Worm (Caenorhabditis elegans) whole organism, late embryonic: ENCODE measurements around the gene ges-1.
A peak's percentile ranks its signal among the peaks of the same experiment; 100 is the strongest.

Source experiments
- C38D4.7 ChIP-seq: fragments of 200-800 bp; sonication (Bioruptor generic); optimal IDR thresholded peaks from 2 replicates; lab custom pipeline; 2018; ENCODE audit warnings: mild to moderate bottlenecking, missing genetic modification characterization, moderate library complexity, missing compliant biosample characterization
- F13H6.1 ChIP-seq: sonication (generic microtip); optimal IDR thresholded peaks from 2 replicates; lab custom pipeline; 2016; ENCODE audit warnings: missing genetic modification characterization, missing compliant biosample characterization
- T23F11.4 ChIP-seq: fragments of 200-800 bp; sonication (Bioruptor generic); optimal IDR thresholded peaks from 2 replicates; lab custom pipeline; 2018; ENCODE audit warnings: mild to moderate bottlenecking, missing genetic modification characterization, missing compliant biosample characterization
- ceh-14 ChIP-seq: sonication (generic microtip); optimal IDR thresholded peaks from 2 replicates; lab custom pipeline; 2016; ENCODE audit warnings: missing genotype, missing genetic modification characterization, missing compliant biosample characterization
- ceh-18 ChIP-seq: sonication (generic microtip); optimal IDR thresholded peaks from 2 replicates; lab custom pipeline; 2016; ENCODE audit warnings: missing genetic modification characterization, missing compliant biosample characterization
- ceh-2 ChIP-seq: sonication (generic microtip); optimal IDR thresholded peaks from 2 replicates; lab custom pipeline; 2016; ENCODE audit warnings: missing genotype, missing genetic modification characterization, missing compliant biosample characterization
- ceh-9 ChIP-seq: sonication (generic microtip); optimal IDR thresholded peaks from 2 replicates; lab custom pipeline; 2016; ENCODE audit warnings: mild to moderate bottlenecking, missing genetic modification characterization, inconsistent platforms, missing compliant biosample characterization
- dmd-4 ChIP-seq: sonication (generic microtip); optimal IDR thresholded peaks from 2 replicates; lab custom pipeline; 2016; ENCODE audit warnings: borderline replicate concordance, missing genetic modification characterization, missing compliant biosample characterization
- elt-2 ChIP-seq: sonication (generic microtip); optimal IDR thresholded peaks from 2 replicates; lab custom pipeline; 2016; ENCODE audit warnings: missing genetic modification reagents, missing genetic modification characterization, missing compliant biosample characterization
- elt-4 ChIP-seq: sonication (generic microtip); optimal IDR thresholded peaks from 2 replicates; lab custom pipeline; 2016; ENCODE audit warnings: missing genetic modification characterization, missing compliant biosample characterization
- ets-4 ChIP-seq: sonication (generic microtip); optimal IDR thresholded peaks from 2 replicates; lab custom pipeline; 2016; ENCODE audit warnings: missing genetic modification characterization, missing compliant biosample characterization
- fax-1 ChIP-seq: sonication (generic microtip); optimal IDR thresholded peaks from 2 replicates; lab custom pipeline; 2016; ENCODE audit warnings: missing genotype, missing genetic modification characterization, missing compliant biosample characterization
- fkh-10 ChIP-seq: fragments of 150-350 bp; optimal IDR thresholded peaks from 2 replicates; lab custom pipeline; 2014; ENCODE audit warnings: missing biosample characterization, missing genetic modification reagents, missing genetic modification characterization
- fkh-6 ChIP-seq: sonication (generic microtip); optimal IDR thresholded peaks from 2 replicates; lab custom pipeline; 2016; ENCODE audit warnings: missing genetic modification characterization, missing compliant biosample characterization
- hlh-13 ChIP-seq: fragments of 200-800 bp; sonication (Bioruptor generic); optimal IDR thresholded peaks from 2 replicates; lab custom pipeline; 2018; ENCODE audit warnings: mild to moderate bottlenecking, missing genetic modification characterization, missing compliant biosample characterization
- lin-11 ChIP-seq: fragments of 200-800 bp; sonication (Bioruptor generic); optimal IDR thresholded peaks from 2 replicates; lab custom pipeline; 2018; ENCODE audit warnings: mild to moderate bottlenecking, missing genetic modification characterization, missing compliant biosample characterization
- madf-2 ChIP-seq: sonication (generic microtip); optimal IDR thresholded peaks from 2 replicates; lab custom pipeline; 2017; ENCODE audit warnings: missing genetic modification characterization, missing compliant biosample characterization
- npax-4 ChIP-seq: sonication (generic microtip); optimal IDR thresholded peaks from 2 replicates; lab custom pipeline; 2016; ENCODE audit warnings: missing genetic modification characterization, missing compliant biosample characterization
- odd-2 ChIP-seq: sonication (generic microtip); optimal IDR thresholded peaks from 2 replicates; lab custom pipeline; 2017; ENCODE audit warnings: antibody characterized with exemption, mild to moderate bottlenecking, missing genetic modification characterization, missing compliant biosample characterization
- pag-3 ChIP-seq: sonication (generic microtip); optimal IDR thresholded peaks from 2 replicates; lab custom pipeline; 2016; ENCODE audit warnings: missing compliant biosample characterization, missing genetic modification characterization, borderline replicate concordance
- pat-9 ChIP-seq: fragments of 200-800 bp; sonication (Bioruptor generic); optimal IDR thresholded peaks from 2 replicates; lab custom pipeline; 2018; ENCODE audit warnings: mild to moderate bottlenecking, missing genetic modification characterization, moderate library complexity, missing compliant biosample characterization
- pax-1 ChIP-seq: fragments of 150-350 bp; optimal IDR thresholded peaks from 2 replicates; lab custom pipeline; 2014; ENCODE audit warnings: missing biosample characterization, missing genetic modification characterization
- pha-4 ChIP-seq: fragments of 150-350 bp; optimal IDR thresholded peaks from 2 replicates; lab custom pipeline; 2018; ENCODE audit warnings: missing biosample characterization, missing genetic modification reagents, missing genetic modification characterization
- pqm-1 ChIP-seq: sonication (generic microtip); optimal IDR thresholded peaks from 2 replicates; lab custom pipeline; 2016; ENCODE audit warnings: missing genetic modification characterization, missing compliant biosample characterization
- pros-1 ChIP-seq: fragments of 150-350 bp; optimal IDR thresholded peaks from 2 replicates; lab custom pipeline; 2014; ENCODE audit warnings: missing biosample characterization, missing genetic modification reagents, missing genetic modification characterization
- rnt-1 ChIP-seq: sonication (generic microtip); optimal IDR thresholded peaks from 2 replicates; lab custom pipeline; 2016; ENCODE audit warnings: missing genetic modification characterization, missing compliant biosample characterization
- tbx-2 ChIP-seq: sonication (generic microtip); optimal IDR thresholded peaks from 2 replicates; lab custom pipeline; 2016; ENCODE audit warnings: missing genetic modification characterization, missing compliant biosample characterization
- tbx-7 ChIP-seq: sonication (generic microtip); optimal IDR thresholded peaks from 2 replicates; lab custom pipeline; 2016; ENCODE audit warnings: missing genotype, missing genetic modification characterization, missing compliant biosample characterization
- unc-3 ChIP-seq, 2 experiments: fragments of 200-800 bp in 1 of 2; sonication (Bioruptor generic) in 1 of 2; sonication (generic microtip) in 1 of 2; conservative IDR thresholded peaks in 1 of 2; optimal IDR thresholded peaks in 1 of 2; 2 replicates each; pipeline versions ENCODE4 v1.3.6 to Lab custom; 2016 to 2022; ENCODE audit warnings: missing compliant biosample characterization in 2 of 2, missing genetic modification characterization in 2 of 2, missing genetic modification reagents in 1 of 2

ges-1 gene

DNA sequence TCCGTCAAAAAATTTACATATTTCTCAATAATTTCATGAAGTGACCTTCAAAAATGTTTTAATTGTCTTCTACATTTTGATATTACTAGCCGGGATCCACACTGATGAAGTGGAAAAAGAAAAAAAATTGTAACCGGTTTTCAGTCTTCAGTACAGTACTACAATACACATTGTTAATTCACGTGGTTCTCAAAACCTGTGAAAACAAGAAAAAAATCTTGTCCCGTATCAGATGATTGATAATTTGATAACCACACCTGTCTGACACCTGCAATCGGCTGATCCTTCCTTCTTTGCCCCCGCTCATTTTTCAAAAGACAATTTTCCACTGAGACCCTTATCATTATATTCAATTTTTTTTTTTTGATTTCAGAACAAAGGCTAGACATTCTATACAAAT lies 6.9 kb upstream of the ges-1 start, which contains the start of gene R09B5.11:
TSS of gene R09B5.11 (plus strand) at position 374 of the 400 bp plus-strand sequence.
- no peak for TF ChIP-seq pha-4 (tag; lab: Kevin White, UChicago)
- TF ChIP-seq odd-2 = no peak
- no peak for TF ChIP-seq T23F11.4 (GFP tag; lab: Kevin White, UChicago)
- no peak for TF ChIP-seq rnt-1 (tag; lab: Kevin White, UChicago)
- TF ChIP-seq pqm-1 (tag; lab: Kevin White, UChicago) = no peak
- TF ChIP-seq ceh-14 (tag; lab: Kevin White, UChicago) = no peak
- no peak for TF ChIP-seq ceh-9 (tag; lab: Kevin White, UChicago)
- no peak for TF ChIP-seq fax-1 (tag; lab: Kevin White, UChicago)
- TF ChIP-seq tbx-7 (tag; lab: Kevin White, UChicago) = no peak

DNA sequence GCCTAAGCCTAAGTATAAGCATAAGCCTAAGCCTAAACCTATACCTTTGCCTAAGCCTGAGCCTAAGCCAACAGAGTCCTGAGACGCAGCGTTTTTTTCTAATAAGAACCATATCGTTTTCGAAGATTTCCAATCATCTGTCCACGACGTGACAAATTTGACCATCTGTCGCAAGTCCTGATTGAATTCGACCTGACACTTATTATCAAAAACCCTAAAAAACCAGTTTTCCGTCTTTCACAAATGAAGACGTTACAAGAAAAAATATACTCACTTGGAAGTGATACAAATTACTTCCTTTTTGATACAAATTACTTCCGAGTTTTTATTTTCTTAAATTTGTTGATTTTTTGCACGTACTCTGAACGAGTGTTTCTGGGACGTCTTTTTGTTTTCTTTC lies 6.3 kb upstream of the ges-1 start:
- no peak for TF ChIP-seq T23F11.4 (GFP tag; lab: Kevin White, UChicago)
- no peak for TF ChIP-seq pax-1 (tag; lab: Kevin White, UChicago)
- TF ChIP-seq C38D4.7 (GFP tag; lab: Kevin White, UChicago) = no peak
- TF ChIP-seq ceh-9 (tag; lab: Kevin White, UChicago) = no peak
- no peak for TF ChIP-seq lin-11 (tag; lab: Kevin White, UChicago)
- TF ChIP-seq ceh-2 = no peak
- no peak for TF ChIP-seq hlh-13 (GFP tag; lab: Kevin White, UChicago)

DNA sequence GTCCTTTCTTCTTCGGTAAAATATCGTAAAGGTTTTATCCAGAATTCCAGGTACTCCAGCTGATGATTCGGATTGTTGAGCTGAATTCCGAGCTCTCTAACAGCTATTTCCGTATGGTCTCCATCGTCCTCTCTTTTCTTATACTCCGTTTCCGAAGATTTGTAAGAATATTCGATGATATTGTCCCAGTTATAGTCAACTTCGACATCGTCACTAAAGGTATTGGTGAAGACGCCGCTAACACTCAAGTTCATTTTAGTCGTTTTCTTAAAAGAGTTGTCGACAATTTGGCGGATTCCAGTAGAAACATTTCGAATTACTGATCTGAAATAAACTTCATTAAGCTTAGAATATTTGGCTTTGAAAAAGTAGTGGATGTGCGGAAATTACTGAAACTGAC lies 3.2 kb upstream of the ges-1 start:
- TF ChIP-seq pag-3 (tag; lab: Kevin White, UChicago) = no peak
- no peak for TF ChIP-seq F13H6.1 (tag; lab: Kevin White, UChicago)
- no peak for TF ChIP-seq madf-2
- no peak for TF ChIP-seq npax-4

DNA sequence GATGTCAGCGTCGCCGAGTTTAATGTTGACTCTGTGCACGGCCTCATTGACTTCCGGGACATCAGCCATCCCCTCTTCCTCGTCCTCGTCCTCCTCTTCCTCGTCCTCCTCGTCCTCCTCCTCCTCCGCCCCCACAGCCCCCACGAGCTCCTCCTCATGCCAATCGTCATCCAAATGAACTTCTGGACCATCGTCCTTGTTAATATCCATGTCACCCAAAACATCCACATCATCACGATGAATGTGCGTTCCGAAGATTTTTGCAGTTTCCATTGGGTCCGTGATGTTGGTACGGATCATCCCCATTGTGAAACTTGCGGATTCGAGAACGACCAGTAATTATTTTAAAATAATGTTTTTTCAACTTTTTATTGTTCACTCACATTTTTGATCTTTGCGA lies 2.5 kb upstream of the ges-1 start:
- TF ChIP-seq pat-9 (no peak), elt-4 (tag; lab: Kevin White, UChicago) (no peak), pros-1 (tag; lab: Kevin White, UChicago) (no peak), unc-3 (GFP tag; conservative IDR thresholded peaks at IDR 0.05; lab: Robert Waterston, UW) (no peak), unc-3 (tag; optimal IDR thresholded peaks at IDR 0.05; lab: Kevin White, UChicago) (no peak), fkh-6 (tag; lab: Kevin White, UChicago) (no peak)

DNA sequence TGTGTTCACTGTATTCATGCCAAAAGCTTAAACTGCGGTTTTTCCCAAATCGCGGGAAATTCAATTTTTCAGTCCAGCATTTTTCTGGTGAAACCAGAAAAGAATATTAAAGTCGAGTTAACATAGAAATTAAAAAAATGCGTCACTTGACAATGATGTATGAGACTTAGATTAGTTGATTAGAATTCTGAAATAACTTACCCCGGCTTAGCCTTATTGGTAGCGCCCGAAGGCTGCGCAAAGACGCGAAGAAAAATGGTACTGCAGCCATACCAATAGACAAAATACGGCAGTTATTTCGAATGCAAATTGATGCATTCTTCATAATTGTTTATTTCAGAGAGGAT lies 1.5 kb upstream of the ges-1 start:
- no peak for TF ChIP-seq ceh-18
- no peak for TF ChIP-seq ets-4 (tag; lab: Kevin White, UChicago)
- TF ChIP-seq fkh-10 (GFP tag; lab: Kevin White, UChicago) = no peak
- no peak for TF ChIP-seq dmd-4 (tag; lab: Kevin White, UChicago)
- no peak for TF ChIP-seq fax-1 (tag; lab: Kevin White, UChicago)
- TF ChIP-seq, all 69 proteins: peak for 0

DNA sequence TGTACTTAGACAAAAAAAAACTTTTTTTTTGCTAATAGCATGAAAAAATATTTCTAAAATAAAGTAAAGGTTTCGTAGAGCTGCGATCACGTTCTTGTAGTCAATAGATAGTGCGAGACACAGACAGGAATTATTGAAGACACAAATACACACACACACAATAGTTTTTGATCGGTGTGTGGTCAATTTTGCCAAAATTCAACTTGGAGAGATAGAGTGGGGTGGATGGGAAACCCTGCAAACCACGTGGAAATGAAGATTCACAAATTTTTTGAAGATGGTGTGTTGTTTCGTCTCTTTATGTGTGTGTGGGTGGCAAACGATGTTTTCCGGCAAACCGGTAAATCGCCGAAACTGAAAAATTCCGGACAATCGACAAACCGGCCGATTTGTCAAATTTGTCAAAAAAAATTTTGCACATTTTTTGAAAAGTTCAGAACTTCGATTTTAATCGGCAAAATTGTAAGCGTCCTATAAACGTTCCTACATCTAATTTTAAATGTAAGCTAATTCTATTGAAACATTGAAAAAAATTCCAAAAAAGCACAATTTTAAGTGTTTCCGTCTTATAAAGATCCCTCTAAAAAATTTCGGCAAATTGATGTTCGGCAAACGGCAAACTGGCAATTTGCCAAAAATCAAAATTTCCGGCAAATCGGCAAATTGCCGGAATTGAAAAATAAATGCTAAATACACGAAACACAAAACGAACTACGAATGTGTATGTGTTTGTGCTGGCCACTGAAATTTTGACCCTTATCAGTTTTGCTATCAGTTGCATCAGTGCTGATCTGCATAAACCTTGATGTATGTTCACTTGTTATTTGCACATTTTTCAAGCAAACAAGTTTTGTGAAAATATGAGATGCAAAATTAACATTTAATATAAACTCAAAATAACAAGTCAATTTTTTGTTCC lies 822 bp upstream of the ges-1 start:
- peak; percentile 75 for TF ChIP-seq elt-2
- no peak for TF ChIP-seq tbx-2 (tag; lab: Kevin White, UChicago)
